Worm (Caenorhabditis elegans) whole organism, L3 larva: ENCODE measurements around the gene T24F1.4.

Source experiments
- R02D3.7 ChIP-seq: fragments of 150-350 bp; optimal IDR thresholded peaks from 2 replicates; lab custom pipeline; 2014; ENCODE audit warnings: missing biosample characterization, missing genetic modification characterization
- ZK546.5 ChIP-seq: sonication (generic microtip); optimal IDR thresholded peaks from 2 replicates; lab custom pipeline; 2017; ENCODE audit warnings: missing biosample characterization, missing genetic modification characterization
- aly-2 ChIP-seq: fragments of 150-350 bp; optimal IDR thresholded peaks from 2 replicates; lab custom pipeline; 2014; ENCODE audit warnings: missing biosample characterization, missing genetic modification characterization
- ama-1 ChIP-seq: fragments of 150-350 bp; optimal IDR thresholded peaks from 2 replicates; lab custom pipeline; 2018
- ceh-16 ChIP-seq: sonication (generic microtip); optimal IDR thresholded peaks from 2 replicates; lab custom pipeline; 2017; ENCODE audit warnings: missing biosample characterization, missing genetic modification characterization
- ceh-28 ChIP-seq: fragments of 150-350 bp; optimal IDR thresholded peaks from 2 replicates; lab custom pipeline; 2014; ENCODE audit warnings: missing biosample characterization, missing genetic modification reagents, missing genetic modification characterization
- ceh-82 ChIP-seq: fragments of 150-350 bp; optimal IDR thresholded peaks from 2 replicates; lab custom pipeline; 2014; ENCODE audit warnings: missing biosample characterization, missing genetic modification characterization
- ceh-9 ChIP-seq: sonication (generic microtip); optimal IDR thresholded peaks from 2 replicates; lab custom pipeline; 2018; ENCODE audit warnings: missing biosample characterization, missing genetic modification characterization
- daf-12 ChIP-seq: fragments of 150-350 bp; optimal IDR thresholded peaks from 2 replicates; lab custom pipeline; 2014; ENCODE audit warnings: missing biosample characterization, missing genetic modification reagents, missing genetic modification characterization
- egl-27 ChIP-seq: sonication (generic microtip); optimal IDR thresholded peaks from 4 replicates; lab custom pipeline; 2017; ENCODE audit warnings: missing biosample characterization, missing genetic modification reagents, missing genetic modification characterization
- egl-5 ChIP-seq: fragments of 150-350 bp; optimal IDR thresholded peaks from 2 replicates; lab custom pipeline; 2017; ENCODE audit warnings: missing biosample characterization, missing genetic modification reagents, missing genetic modification characterization, inconsistent platforms
- elt-1 ChIP-seq: fragments of 150-350 bp; optimal IDR thresholded peaks from 2 replicates; lab custom pipeline; 2014; ENCODE audit warnings: missing biosample characterization, missing genetic modification characterization
- elt-2 ChIP-seq: sonication (generic microtip); optimal IDR thresholded peaks from 2 replicates; lab custom pipeline; 2016; ENCODE audit warnings: missing genetic modification reagents, mild to moderate bottlenecking, missing genetic modification characterization, missing compliant biosample characterization
- elt-3 ChIP-seq, 3 experiments: fragments of 150-350 bp in 1 of 3; sonication (generic microtip) in 2 of 3; optimal IDR thresholded peaks; 2 replicates in 2 of 3; 4 replicates in 1 of 3; lab custom pipeline; 2014 to 2017; ENCODE audit warnings: missing biosample characterization in 3 of 3, missing genetic modification characterization in 3 of 3
- eor-1 ChIP-seq, 2 experiments: fragments of 150-350 bp; optimal IDR thresholded peaks; 2 replicates each; lab custom pipeline; 2014 to 2018; ENCODE audit warnings: missing biosample characterization in 2 of 2, missing genetic modification characterization in 2 of 2
- fkh-10 ChIP-seq: sonication (generic microtip); optimal IDR thresholded peaks from 2 replicates; lab custom pipeline; 2017; ENCODE audit warnings: missing biosample characterization, missing genetic modification reagents, missing genetic modification characterization
- fkh-2 ChIP-seq: fragments of 150-350 bp; optimal IDR thresholded peaks from 2 replicates; lab custom pipeline; 2014; ENCODE audit warnings: missing biosample characterization, missing genetic modification reagents, missing genetic modification characterization
- fos-1 ChIP-seq: fragments of 150-350 bp; optimal IDR thresholded peaks from 2 replicates; lab custom pipeline; 2014; ENCODE audit warnings: missing biosample characterization, missing genetic modification characterization
- hmg-11 ChIP-seq: sonication (generic microtip); optimal IDR thresholded peaks from 2 replicates; lab custom pipeline; 2016; ENCODE audit warnings: missing genetic modification characterization, missing compliant biosample characterization
- jun-1 ChIP-seq: fragments of 150-350 bp; optimal IDR thresholded peaks from 2 replicates; lab custom pipeline; 2014; ENCODE audit warnings: missing biosample characterization, missing genetic modification reagents, missing genetic modification characterization
- lin-15B ChIP-seq: fragments of 150-350 bp; optimal IDR thresholded peaks from 2 replicates; lab custom pipeline; 2014; ENCODE audit warnings: missing biosample characterization, missing genetic modification characterization
- lin-39 ChIP-seq: fragments of 150-350 bp; optimal IDR thresholded peaks from 2 replicates; lab custom pipeline; 2018; ENCODE audit warnings: missing biosample characterization, missing genetic modification reagents, missing genetic modification characterization
- lsy-12 ChIP-seq: sonication (generic microtip); optimal IDR thresholded peaks from 2 replicates; lab custom pipeline; 2016; ENCODE audit warnings: mild to moderate bottlenecking, missing genetic modification characterization, missing compliant biosample characterization
- mdl-1 ChIP-seq: fragments of 150-350 bp; optimal IDR thresholded peaks from 2 replicates; lab custom pipeline; 2014; ENCODE audit warnings: missing biosample characterization, missing genetic modification characterization
- mml-1 ChIP-seq: fragments of 150-350 bp; sonication (generic microtip); optimal IDR thresholded peaks from 3 replicates; lab custom pipeline; 2014; ENCODE audit warnings: missing biosample characterization, missing genetic modification characterization
- nfya-1 ChIP-seq: sonication (generic microtip); optimal IDR thresholded peaks from 2 replicates; lab custom pipeline; 2017; ENCODE audit warnings: missing genetic modification characterization, mild to moderate bottlenecking, missing compliant biosample characterization, antibody characterized with exemption, moderate library complexity; ENCODE audit not compliant: insufficient read depth
- nhr-11 ChIP-seq: fragments of 150-350 bp; optimal IDR thresholded peaks from 2 replicates; lab custom pipeline; 2014; ENCODE audit warnings: missing biosample characterization, missing genetic modification characterization
- nhr-12 ChIP-seq: fragments of 150-350 bp; optimal IDR thresholded peaks from 2 replicates; lab custom pipeline; 2014; ENCODE audit warnings: missing biosample characterization, missing genetic modification characterization
- nhr-23 ChIP-seq: fragments of 150-350 bp; optimal IDR thresholded peaks from 2 replicates; lab custom pipeline; 2014; ENCODE audit warnings: missing biosample characterization, missing genetic modification reagents, missing genetic modification characterization
- nhr-237 ChIP-seq: fragments of 150-350 bp; optimal IDR thresholded peaks from 2 replicates; lab custom pipeline; 2014; ENCODE audit warnings: missing biosample characterization, missing genetic modification characterization
- nhr-25 ChIP-seq: sonication (generic microtip); optimal IDR thresholded peaks from 2 replicates; lab custom pipeline; 2017; ENCODE audit warnings: missing biosample characterization, missing genetic modification characterization
- nhr-28 ChIP-seq: fragments of 150-350 bp; optimal IDR thresholded peaks from 2 replicates; lab custom pipeline; 2014; ENCODE audit warnings: missing biosample characterization, missing genetic modification characterization
- nhr-43 ChIP-seq: sonication (generic microtip); optimal IDR thresholded peaks from 2 replicates; lab custom pipeline; 2016; ENCODE audit warnings: mild to moderate bottlenecking, missing genetic modification characterization, missing compliant biosample characterization; ENCODE audit not compliant: poor library complexity, severe bottlenecking
- nhr-67 ChIP-seq: fragments of 150-350 bp; optimal IDR thresholded peaks from 2 replicates; lab custom pipeline; 2014; ENCODE audit warnings: missing biosample characterization, missing genetic modification characterization
- nhr-76 ChIP-seq: fragments of 150-350 bp; sonication (generic microtip); optimal IDR thresholded peaks from 5 replicates; lab custom pipeline; 2014; ENCODE audit warnings: missing biosample characterization, missing genetic modification characterization
- nhr-77 ChIP-seq: fragments of 150-350 bp; optimal IDR thresholded peaks from 2 replicates; lab custom pipeline; 2014; ENCODE audit warnings: missing biosample characterization, missing genetic modification characterization
- pha-4 ChIP-seq: fragments of 150-350 bp; optimal IDR thresholded peaks from 2 replicates; lab custom pipeline; 2014; ENCODE audit warnings: missing biosample characterization, missing genetic modification reagents, missing genetic modification characterization
- pqm-1 ChIP-seq: fragments of 150-350 bp; optimal IDR thresholded peaks from 2 replicates; lab custom pipeline; 2017; ENCODE audit warnings: missing biosample characterization, missing genetic modification characterization, inconsistent platforms
- sea-2 ChIP-seq: fragments of 150-350 bp; sonication (generic microtip); optimal IDR thresholded peaks from 4 replicates; lab custom pipeline; 2014; ENCODE audit warnings: missing biosample characterization, missing genetic modification reagents, missing genetic modification characterization
- skn-1 ChIP-seq: fragments of 150-350 bp; optimal IDR thresholded peaks from 2 replicates; lab custom pipeline; 2014; ENCODE audit warnings: missing biosample characterization, missing genetic modification characterization
- snpc-4 ChIP-seq: fragments of 150-350 bp; optimal IDR thresholded peaks from 2 replicates; lab custom pipeline; 2014; ENCODE audit warnings: missing biosample characterization, missing genetic modification characterization
- tbx-2 ChIP-seq: sonication (generic microtip); optimal IDR thresholded peaks from 2 replicates; lab custom pipeline; 2016; ENCODE audit warnings: mild to moderate bottlenecking, missing genetic modification characterization, missing compliant biosample characterization
- unc-39 ChIP-seq: sonication (generic microtip); optimal IDR thresholded peaks from 4 replicates; lab custom pipeline; 2017; ENCODE audit warnings: missing biosample characterization, missing genetic modification characterization
- unc-62 ChIP-seq: fragments of 150-350 bp; sonication (generic microtip); optimal IDR thresholded peaks from 4 replicates; lab custom pipeline; 2014; ENCODE audit warnings: missing biosample characterization, missing genetic modification reagents, missing genetic modification characterization
- zag-1 ChIP-seq: fragments of 150-350 bp; optimal IDR thresholded peaks from 2 replicates; lab custom pipeline; 2014; ENCODE audit warnings: missing biosample characterization, missing genetic modification characterization
- ztf-11 ChIP-seq: fragments of 150-350 bp; optimal IDR thresholded peaks from 2 replicates; lab custom pipeline; 2014; ENCODE audit warnings: missing biosample characterization, missing genetic modification characterization
- ztf-4 ChIP-seq: fragments of 150-350 bp; optimal IDR thresholded peaks from 2 replicates; lab custom pipeline; 2014; ENCODE audit warnings: missing biosample characterization, missing genetic modification characterization

The T24F1.4 gene

ce11 chrII:11345570-11346029 lies 31.5 kb upstream of the T24F1.4 start, which contains the start of gene nduf-11:
TSS of gene nduf-11 (minus strand) at chrII:11345620.
- peak; percentile 74 for TF ChIP-seq nhr-25 (tag; lab: Kevin White, UChicago)
- no peak for TF ChIP-seq fkh-2
- peak; percentile 69 for TF ChIP-seq tbx-2
- no peak for TF ChIP-seq mml-1 (tag; lab: Kevin White, UChicago)
- peak; percentile 86 for TF ChIP-seq snpc-4
- TF ChIP-seq nhr-11 (tag; lab: Kevin White, UChicago) = no peak
- TF ChIP-seq ceh-16 (tag; lab: Kevin White, UChicago) = no peak
- TF ChIP-seq nhr-12 (tag; lab: Kevin White, UChicago) = no peak
- peak; percentile 84 for TF ChIP-seq skn-1 (tag; lab: Kevin White, UChicago)
- peak; percentile 89 for TF ChIP-seq lin-15B
- TF ChIP-seq nhr-23 (tag; lab: Kevin White, UChicago) = peak; percentile 93
- peak; percentile 26 for TF ChIP-seq fkh-10 (GFP tag; lab: Kevin White, UChicago)
- no peak for TF ChIP-seq ZK546.5 (tag; lab: Kevin White, UChicago)
- TF ChIP-seq elt-1 (tag; lab: Kevin White, UChicago) = no peak
- peak; percentile 50 for TF ChIP-seq pqm-1 (tag; lab: Kevin White, UChicago)
- TF ChIP-seq nhr-76 (tag; lab: Kevin White, UChicago) = no peak
- peak; percentile 61 for TF ChIP-seq lin-39
- no peak for TF ChIP-seq ztf-11
- peak; percentile 84 for TF ChIP-seq ama-1 (lab: Kevin White, UChicago)
- TF ChIP-seq lsy-12 (tag; lab: Kevin White, UChicago) = peak; percentile 71
- no peak for TF ChIP-seq nhr-67
- no peak for TF ChIP-seq nhr-237
- TF ChIP-seq nfya-1 (tag; lab: Kevin White, UChicago) = peak; percentile 89
- no peak for TF ChIP-seq sea-2
- TF ChIP-seq hmg-11 = peak; percentile 70
- TF ChIP-seq nhr-43 (tag; lab: Kevin White, UChicago) = peak; percentile 84
- TF ChIP-seq ceh-82 (tag; lab: Kevin White, UChicago) = peak; percentile 80
- no peak for TF ChIP-seq eor-1 (tag; optimal IDR thresholded peaks at IDR 0.05; lab: Kevin White, UChicago)
- TF ChIP-seq aly-2 (tag; lab: Kevin White, UChicago) = no peak
- TF ChIP-seq nhr-77 (tag; lab: Kevin White, UChicago) = peak; percentile 75
- no peak for TF ChIP-seq mdl-1 (tag; lab: Kevin White, UChicago)
- TF ChIP-seq elt-3 (tag; optimal IDR thresholded peaks at IDR 0.05; lab: Kevin White, UChicago) = peak in 1 of 3 experiments; percentile 14
- peak; percentile 55 for TF ChIP-seq elt-2
- TF ChIP-seq pha-4 (tag; lab: Kevin White, UChicago) = peak; percentile 93
- peak; percentile 37 for TF ChIP-seq jun-1 (tag; lab: Kevin White, UChicago)
- no peak for TF ChIP-seq ceh-9
- TF ChIP-seq zag-1 (tag; lab: Kevin White, UChicago) = peak; percentile 17
- no peak for TF ChIP-seq egl-27 (tag; lab: Kevin White, UChicago)
- no peak for TF ChIP-seq unc-39 (tag; lab: Kevin White, UChicago)
- peak; percentile 32 for TF ChIP-seq unc-62 (GFP tag; lab: Kevin White, UChicago)
- TF ChIP-seq ztf-4 = no peak
- TF ChIP-seq nhr-28 = no peak
- TF ChIP-seq fos-1 = no peak
- peak; percentile 82 for TF ChIP-seq R02D3.7 (tag; lab: Kevin White, UChicago)
- TF ChIP-seq ceh-28 (tag; lab: Kevin White, UChicago) = peak; percentile 67
- peak; percentile 36 for TF ChIP-seq egl-5 (tag; lab: Kevin White, UChicago)
- no peak for TF ChIP-seq daf-12 (tag; lab: Kevin White, UChicago)
